Fruit fly (Drosophila melanogaster): ENCODE results near the gene RpS19b.

Gene RpS19b

DNA sequence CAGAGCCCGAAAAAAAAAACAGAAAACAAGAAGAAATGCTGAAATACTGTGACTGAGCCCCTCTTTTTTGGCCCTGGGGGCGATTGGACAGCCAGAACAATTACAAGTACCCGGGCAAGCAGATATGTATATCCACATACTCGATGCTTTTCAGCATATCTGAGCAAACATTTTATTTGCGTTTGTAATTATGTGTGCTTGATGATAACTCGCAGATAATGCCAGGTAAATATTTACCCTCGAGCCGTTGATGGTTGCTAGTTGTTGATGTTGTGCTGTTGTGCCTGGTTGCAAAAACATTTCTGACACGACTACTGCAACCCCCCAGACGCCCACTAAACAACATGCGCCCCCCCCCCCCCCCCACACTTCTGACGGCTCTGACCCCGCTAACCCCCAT lies 14.0 kb downstream of the RpS19b start (continued):
- TF ChIP-seq psq (GFP tag; optimal IDR thresholded peaks at IDR 0.05) (no peak), CG16813 (GFP tag; IDR thresholded peaks at IDR 0.05; ENCODE audit: partially characterized antibody) (no peak), CG11695 (GFP tag; IDR thresholded peaks at IDR 0.05) (peak; percentile 40; the same call in 1 of the 3 replicates), CG15514 (GFP tag; optimal IDR thresholded peaks at IDR 0.05) (peak; percentile 66), CG14860 (GFP tag; IDR thresholded peaks at IDR 0.05; ENCODE audit: partially characterized antibody) (no peak), schlank (tag; optimal IDR thresholded peaks at IDR 0.05) (peak; percentile 69), lola (GFP tag; optimal IDR thresholded peaks at IDR 0.05) (no peak), CG31441 (GFP tag; IDR thresholded peaks at IDR 0.05) (peak; percentile 48; the same call in 1 of the 2 replicates), CG10274 (GFP tag; optimal IDR thresholded peaks at IDR 0.05) (peak; percentile 9), her (GFP tag; optimal IDR thresholded peaks at IDR 0.05) (no peak), CG9215 (GFP tag; IDR thresholded peaks at IDR 0.05) (no peak), pita (GFP tag; optimal IDR thresholded peaks at IDR 0.05) (no peak), CG12391 (tag; optimal IDR thresholded peaks at IDR 0.05) (no peak), CG16863 (GFP tag; optimal IDR thresholded peaks at IDR 0.05) (no peak), MESR4 (GFP tag; optimal IDR thresholded peaks at IDR 0.05) (no peak), scrt (GFP tag; optimal IDR thresholded peaks at IDR 0.05) (peak; percentile 58), CG12104 (GFP tag; optimal IDR thresholded peaks at IDR 0.05) (peak; percentile 16), Sox102F (GFP tag; optimal IDR thresholded peaks at IDR 0.05) (peak; percentile 10), CG10431 (GFP tag; optimal IDR thresholded peaks at IDR 0.05) (no peak), Mrtf (GFP tag; IDR thresholded peaks at IDR 0.05) (no peak), CG12769 (tag; optimal IDR thresholded peaks at IDR 0.05) (peak; percentile 56), CG3407 (GFP tag; optimal IDR thresholded peaks at IDR 0.05) (peak; percentile 43), CG31365 (tag; optimal IDR thresholded peaks at IDR 0.05) (peak; percentile 69), CG16779 (GFP tag; IDR thresholded peaks at IDR 0.05) (no peak), unpg (GFP tag; optimal IDR thresholded peaks at IDR 0.05) (peak; percentile 55), bcd (GFP tag; optimal IDR thresholded peaks at IDR 0.05) (peak; percentile 28), CG6689 (GFP tag; IDR thresholded peaks at IDR 0.05) (no peak), lbe (GFP tag; optimal IDR thresholded peaks at IDR 0.05) (no peak), MTF-1 (GFP tag; optimal IDR thresholded peaks at IDR 0.05; ENCODE audit: borderline replicate concordance) (peak; percentile 70), CG11085 (GFP tag; IDR thresholded peaks at IDR 0.05) (no peak), fru (optimal IDR thresholded peaks at IDR 0.05) (no peak), CG6175 (GFP tag; IDR thresholded peaks at IDR 0.05) (no peak), Mes4 (GFP tag; optimal IDR thresholded peaks at IDR 0.05) (no peak), Xbp1 (GFP tag; optimal IDR thresholded peaks at IDR 0.05) (no peak), CG4404 (GFP tag; IDR thresholded peaks at IDR 0.05) (no peak), pan (optimal IDR thresholded peaks at IDR 0.05) (no peak), pan (GFP tag; optimal IDR thresholded peaks at IDR 0.05 in 1 of 2, IDR thresholded peaks at IDR 0.05 in 1 of 2) (peak in 1 of 2 experiments; percentile 54), CG17328 (GFP tag; IDR thresholded peaks at IDR 0.05) (no peak), knrl (GFP tag; IDR thresholded peaks at IDR 0.05; ENCODE audit: partially characterized antibody) (no peak), dan (GFP tag; IDR thresholded peaks at IDR 0.05) (no peak), dimm (GFP tag; IDR thresholded peaks at IDR 0.05) (no peak), H15 (GFP tag; IDR thresholded peaks at IDR 0.05) (no peak), CG31388 (GFP tag; optimal IDR thresholded peaks at IDR 0.05) (no peak), kah (GFP tag; optimal IDR thresholded peaks at IDR 0.05) (peak; percentile 55), CG13775 (GFP tag; optimal IDR thresholded peaks at IDR 0.05) (peak; percentile 3), Blimp-1 (GFP tag; optimal IDR thresholded peaks at IDR 0.05) (peak; percentile 39), inv (GFP tag; IDR thresholded peaks at IDR 0.05; ENCODE audit: partially characterized antibody) (no peak), dm (GFP tag; optimal IDR thresholded peaks at IDR 0.05) (no peak), CG8765 (GFP tag; IDR thresholded peaks at IDR 0.05) (no peak), Dip2 (GFP tag; IDR thresholded peaks at IDR 0.05) (no peak), Sin3A (optimal IDR thresholded peaks at IDR 0.05) (no peak)
